Worm (Caenorhabditis elegans) whole organism, late embryonic: ENCODE data around the gene C09G12.5.

ENCODE experiments used
- K02D7.2 ChIP-seq: sonication (generic microtip); optimal IDR thresholded peaks from 2 replicates; lab custom pipeline; 2017; ENCODE audit warnings: mild to moderate bottlenecking, missing genetic modification characterization, missing compliant biosample characterization
- K09A11.1 ChIP-seq: sonication (generic microtip); optimal IDR thresholded peaks from 2 replicates; lab custom pipeline; 2017; ENCODE audit warnings: antibody characterized with exemption, mild to moderate bottlenecking, missing genetic modification characterization, missing compliant biosample characterization; ENCODE audit not compliant: insufficient read depth
- ceh-31 ChIP-seq: sonication (generic microtip); optimal IDR thresholded peaks from 2 replicates; lab custom pipeline; 2016; ENCODE audit warnings: missing genetic modification characterization, missing compliant biosample characterization
- ceh-6 ChIP-seq: fragments of 200-800 bp; sonication (Bioruptor generic); optimal IDR thresholded peaks from 2 replicates; lab custom pipeline; 2018; ENCODE audit warnings: mild to moderate bottlenecking, missing genetic modification characterization, missing compliant biosample characterization
- dmd-4 ChIP-seq: sonication (generic microtip); optimal IDR thresholded peaks from 2 replicates; lab custom pipeline; 2016; ENCODE audit warnings: borderline replicate concordance, missing genetic modification characterization, missing compliant biosample characterization
- elt-2 ChIP-seq: sonication (generic microtip); optimal IDR thresholded peaks from 2 replicates; lab custom pipeline; 2016; ENCODE audit warnings: missing genetic modification reagents, missing genetic modification characterization, missing compliant biosample characterization
- elt-4 ChIP-seq: sonication (generic microtip); optimal IDR thresholded peaks from 2 replicates; lab custom pipeline; 2016; ENCODE audit warnings: missing genetic modification characterization, missing compliant biosample characterization
- fkh-10 ChIP-seq: fragments of 150-350 bp; optimal IDR thresholded peaks from 2 replicates; lab custom pipeline; 2014; ENCODE audit warnings: missing biosample characterization, missing genetic modification reagents, missing genetic modification characterization
- fkh-6 ChIP-seq: sonication (generic microtip); optimal IDR thresholded peaks from 2 replicates; lab custom pipeline; 2016; ENCODE audit warnings: missing genetic modification characterization, missing compliant biosample characterization
- gmeb-2 ChIP-seq: sonication (generic microtip); optimal IDR thresholded peaks from 2 replicates; lab custom pipeline; 2016; ENCODE audit warnings: missing genetic modification characterization, inconsistent platforms, missing compliant biosample characterization
- hlh-13 ChIP-seq: fragments of 200-800 bp; sonication (Bioruptor generic); optimal IDR thresholded peaks from 2 replicates; lab custom pipeline; 2018; ENCODE audit warnings: mild to moderate bottlenecking, missing genetic modification characterization, missing compliant biosample characterization
- hlh-15 ChIP-seq: sonication (generic microtip); optimal IDR thresholded peaks from 2 replicates; lab custom pipeline; 2016; ENCODE audit warnings: missing genetic modification characterization, missing compliant biosample characterization
- hlh-30 ChIP-seq: sonication (generic microtip); optimal IDR thresholded peaks from 2 replicates; lab custom pipeline; 2017; ENCODE audit warnings: antibody characterized with exemption, missing genetic modification characterization, missing compliant biosample characterization; ENCODE audit not compliant: insufficient read depth
- hlh-6 ChIP-seq: sonication (generic microtip); optimal IDR thresholded peaks from 2 replicates; lab custom pipeline; 2016; ENCODE audit warnings: missing genotype, missing genetic modification characterization, missing compliant biosample characterization
- hlh-8 ChIP-seq: sonication (generic microtip); optimal IDR thresholded peaks from 2 replicates; lab custom pipeline; 2016; ENCODE audit warnings: missing genotype, missing genetic modification characterization, missing compliant biosample characterization
- lim-6 ChIP-seq: sonication (generic microtip); optimal IDR thresholded peaks from 2 replicates; lab custom pipeline; 2016; ENCODE audit warnings: missing genetic modification characterization, missing compliant biosample characterization
- lin-11 ChIP-seq: fragments of 200-800 bp; sonication (Bioruptor generic); optimal IDR thresholded peaks from 2 replicates; lab custom pipeline; 2018; ENCODE audit warnings: mild to moderate bottlenecking, missing genetic modification characterization, missing compliant biosample characterization
- nfya-1 ChIP-seq: sonication (generic microtip); optimal IDR thresholded peaks from 2 replicates; lab custom pipeline; 2017; ENCODE audit warnings: missing genetic modification characterization, mild to moderate bottlenecking, missing compliant biosample characterization, antibody characterized with exemption, moderate library complexity
- nhr-11 ChIP-seq: fragments of 150-350 bp; optimal IDR thresholded peaks from 2 replicates; lab custom pipeline; 2014; ENCODE audit warnings: missing biosample characterization, missing genetic modification characterization
- nhr-232 ChIP-seq: sonication (generic microtip); optimal IDR thresholded peaks from 2 replicates; lab custom pipeline; 2016; ENCODE audit warnings: missing genetic modification characterization, missing compliant biosample characterization
- npax-4 ChIP-seq: sonication (generic microtip); optimal IDR thresholded peaks from 2 replicates; lab custom pipeline; 2016; ENCODE audit warnings: missing genetic modification characterization, missing compliant biosample characterization
- pha-2 ChIP-seq: sonication (generic microtip); optimal IDR thresholded peaks from 2 replicates; lab custom pipeline; 2017; ENCODE audit warnings: mild to moderate bottlenecking, missing genetic modification characterization, missing compliant biosample characterization
- pha-4 ChIP-seq: fragments of 150-350 bp; optimal IDR thresholded peaks from 2 replicates; lab custom pipeline; 2018; ENCODE audit warnings: missing biosample characterization, missing genetic modification reagents, missing genetic modification characterization
- pros-1 ChIP-seq: fragments of 150-350 bp; optimal IDR thresholded peaks from 2 replicates; lab custom pipeline; 2014; ENCODE audit warnings: missing biosample characterization, missing genetic modification reagents, missing genetic modification characterization
- sox-2 ChIP-seq: fragments of 200-800 bp; sonication (Bioruptor generic); IDR thresholded peaks from 2 replicates; pipeline ENCODE4 v1.3.6; 2022; ENCODE audit warnings: missing genetic modification reagents, missing genetic modification characterization, missing compliant biosample characterization
- syd-9 ChIP-seq: sonication (generic microtip); optimal IDR thresholded peaks from 2 replicates; lab custom pipeline; 2016; ENCODE audit warnings: mild to moderate bottlenecking, missing genetic modification characterization, moderate library complexity, missing compliant biosample characterization
- tbx-2 ChIP-seq: sonication (generic microtip); optimal IDR thresholded peaks from 2 replicates; lab custom pipeline; 2016; ENCODE audit warnings: missing genetic modification characterization, missing compliant biosample characterization
- ttx-3 ChIP-seq: sonication (generic microtip); optimal IDR thresholded peaks from 2 replicates; lab custom pipeline; 2016; ENCODE audit warnings: missing genetic modification reagents, missing genetic modification characterization, missing compliant biosample characterization
- unc-3 ChIP-seq, 2 experiments: fragments of 200-800 bp in 1 of 2; sonication (Bioruptor generic) in 1 of 2; sonication (generic microtip) in 1 of 2; conservative IDR thresholded peaks in 1 of 2; optimal IDR thresholded peaks in 1 of 2; 2 replicates each; pipeline versions ENCODE4 v1.3.6 to Lab custom; 2016 to 2022; ENCODE audit warnings: missing compliant biosample characterization in 2 of 2, missing genetic modification characterization in 2 of 2, missing genetic modification reagents in 1 of 2
- unc-86 ChIP-seq: sonication (generic microtip); optimal IDR thresholded peaks from 2 replicates; lab custom pipeline; 2016; ENCODE audit warnings: missing genetic modification characterization, missing compliant biosample characterization
- zip-5 ChIP-seq: sonication (generic microtip); optimal IDR thresholded peaks from 2 replicates; lab custom pipeline; 2016; ENCODE audit warnings: missing genetic modification characterization, missing compliant biosample characterization
- ztf-16 ChIP-seq: sonication (generic microtip); optimal IDR thresholded peaks from 2 replicates; lab custom pipeline; 2017; ENCODE audit warnings: missing genetic modification characterization, missing compliant biosample characterization

Gene C09G12.5

ce11 chrIV:3440848-3441247 is 38.3 kb upstream of the C09G12.5 start, which contains the start of gene grd-10 (continued):
- TF ChIP-seq ttx-3 (tag; lab: Kevin White, UChicago), result no peak

- TF ChIP-seq sox-2 (GFP tag; lab: Robert Waterston, UW) (no peak), ceh-31 (tag; lab: Kevin White, UChicago) (no peak), lim-6 (no peak), fkh-10 (GFP tag; lab: Kevin White, UChicago) (no peak), ztf-16 (tag; lab: Kevin White, UChicago) (no peak), hlh-13 (no peak), pha-2 (tag; lab: Kevin White, UChicago) (no peak), hlh-15 (tag; lab: Kevin White, UChicago) (no peak), tbx-2 (no peak), gmeb-2 (tag; lab: Kevin White, UChicago) (no peak), fkh-6 (tag; lab: Kevin White, UChicago) (no peak), pros-1 (tag; lab: Kevin White, UChicago) (no peak), hlh-8 (tag; lab: Kevin White, UChicago) (no peak), elt-2 (tag; lab: Kevin White, UChicago) (no peak), pha-4 (no peak), unc-3 (GFP tag; conservative IDR thresholded peaks at IDR 0.05; lab: Robert Waterston, UW) (no peak), unc-3 (tag; optimal IDR thresholded peaks at IDR 0.05; lab: Kevin White, UChicago) (no peak)
- TF ChIP-seq, all 69 proteins: peak for 0
Measured at ce11 chrIV:3442513-3442912, 36.6 kb upstream of the C09G12.5 start.

ce11 chrIV:3444101-3444500 is 35.0 kb upstream of the C09G12.5 start, which contains the start of gene F09D12.2:
Gene F09D12.2, minus strand, starts transcription at chrIV:3444201.
- TF ChIP-seq pros-1 (tag; lab: Kevin White, UChicago) (no peak), dmd-4 (tag; lab: Kevin White, UChicago) (no peak), zip-5 (no peak), K09A11.1 (tag; lab: Kevin White, UChicago) (no peak), sox-2 (GFP tag; lab: Robert Waterston, UW) (no peak), hlh-30 (tag; lab: Kevin White, UChicago) (no peak), hlh-13 (no peak), unc-3 (GFP tag; conservative IDR thresholded peaks at IDR 0.05; lab: Robert Waterston, UW) (no peak), unc-3 (tag; optimal IDR thresholded peaks at IDR 0.05; lab: Kevin White, UChicago) (no peak), lim-6 (no peak), hlh-8 (tag; lab: Kevin White, UChicago) (no peak), K02D7.2 (no peak)
- TF ChIP-seq, all 69 proteins: peak for 0

ce11 chrIV:3444614-3445013 is 34.5 kb upstream of the C09G12.5 start, which contains the start of gene F58E2.5:
Gene F58E2.5, plus strand, starts transcription at chrIV:3444914.
- TF ChIP-seq nhr-232 (tag; lab: Kevin White, UChicago) (no peak), fkh-6 (tag; lab: Kevin White, UChicago) (no peak), zip-5 (no peak), nhr-11 (tag; lab: Kevin White, UChicago) (no peak), ttx-3 (tag; lab: Kevin White, UChicago) (no peak), syd-9 (tag; lab: Kevin White, UChicago) (no peak), nfya-1 (no peak), fkh-10 (GFP tag; lab: Kevin White, UChicago) (no peak), elt-4 (tag; lab: Kevin White, UChicago) (no peak), ceh-6 (GFP tag; lab: Kevin White, UChicago) (no peak)

- TF ChIP-seq lin-11 (tag; lab: Kevin White, UChicago) (no peak), npax-4 (tag; lab: Kevin White, UChicago) (no peak), hlh-6 (no peak), unc-86 (tag; lab: Kevin White, UChicago) (no peak)
Measured at ce11 chrIV:3447350-3447749, 31.8 kb upstream of the C09G12.5 start.
